Fruit fly (Drosophila melanogaster): ENCODE data around the gene slow.
A peak's percentile ranks its signal among the peaks of the same experiment; 100 is the strongest.

slow gene

DNA sequence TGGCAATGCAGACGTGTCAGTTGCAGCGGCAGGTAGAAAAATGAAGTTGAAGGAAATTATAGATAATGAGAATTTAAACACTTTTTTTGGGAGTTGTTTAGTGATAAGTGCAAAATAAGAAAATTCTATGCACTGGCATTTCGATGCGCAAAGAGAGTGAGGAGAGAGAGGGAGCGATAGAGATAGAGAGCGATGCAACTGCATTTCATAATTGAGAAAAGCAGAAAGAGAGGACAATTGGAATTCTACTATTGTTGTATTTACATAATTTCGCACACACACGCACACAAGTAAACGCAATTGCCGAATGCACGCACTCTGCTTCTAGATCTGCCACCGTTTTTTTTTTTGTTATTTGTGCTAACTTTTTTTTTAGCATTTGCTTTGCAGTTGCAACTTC is 20.8 kb upstream of the slow start:
- TF ChIP-seq CG14655 (GFP tag; optimal IDR thresholded peaks at IDR 0.05), result no peak
- TF ChIP-seq CG17806 (tag; optimal IDR thresholded peaks at IDR 0.05), result no peak
- no peak for TF ChIP-seq CG13204 (GFP tag; optimal IDR thresholded peaks at IDR 0.05)
- no peak for TF ChIP-seq CG9948 (tag; optimal IDR thresholded peaks at IDR 0.05)
- TF ChIP-seq fd96Ca (GFP tag; IDR thresholded peaks at IDR 0.05), result no peak
- TF ChIP-seq Snoo (tag; optimal IDR thresholded peaks at IDR 0.05), result no peak
- no peak for TF ChIP-seq CG15710 (tag; optimal IDR thresholded peaks at IDR 0.05)
- TF ChIP-seq Pif1B (GFP tag; optimal IDR thresholded peaks at IDR 0.05), result no peak
- TF ChIP-seq rn (GFP tag; IDR thresholded peaks at IDR 0.05), result no peak

- TF ChIP-seq CG8301 (tag; optimal IDR thresholded peaks at IDR 0.05) (no peak), Pif1A (GFP tag; optimal IDR thresholded peaks at IDR 0.05) (no peak), CG4496 (GFP tag; IDR thresholded peaks at IDR 0.05) (peak; percentile 63), rn (GFP tag; IDR thresholded peaks at IDR 0.05) (no peak), Pif1B (GFP tag; optimal IDR thresholded peaks at IDR 0.05) (no peak), CG12605 (GFP tag; IDR thresholded peaks at IDR 0.05) (peak; percentile 54), D1 (tag; optimal IDR thresholded peaks at IDR 0.05) (no peak), CG17806 (tag; optimal IDR thresholded peaks at IDR 0.05) (peak; percentile 65), CG13204 (GFP tag; optimal IDR thresholded peaks at IDR 0.05) (no peak), CG8159 (tag; optimal IDR thresholded peaks at IDR 0.05) (no peak), Ets98B (GFP tag; IDR thresholded peaks at IDR 0.05) (peak; percentile 55), CG14655 (GFP tag; optimal IDR thresholded peaks at IDR 0.05) (no peak), CG10348 (GFP tag; IDR thresholded peaks at IDR 0.05) (no peak), EcR (GFP tag; optimal IDR thresholded peaks at IDR 0.05) (peak; percentile 13), gl (tag; optimal IDR thresholded peaks at IDR 0.05) (peak; percentile 41), Snoo (tag; optimal IDR thresholded peaks at IDR 0.05) (peak; percentile 62), CG15710 (tag; optimal IDR thresholded peaks at IDR 0.05) (peak; percentile 81), fd96Ca (GFP tag; IDR thresholded peaks at IDR 0.05) (peak; percentile 26; the same call in 1 of the 3 replicates), CG34367 (tag; optimal IDR thresholded peaks at IDR 0.05) (peak; percentile 63), CG32121 (GFP tag; IDR thresholded peaks at IDR 0.05) (peak; percentile 45; the same call in 1 of the 2 replicates), CG9948 (tag; optimal IDR thresholded peaks at IDR 0.05) (peak; percentile 74)
Measured at dm6 chr3L:4363887-4364794, 20.1 kb upstream of the slow start, which contains the start of the genes Cip4 and mRpS6. Gene Cip4 (minus strand): TSS chr3L:4364102. Gene mRpS6 (plus strand): TSS chr3L:4364550.

DNA sequence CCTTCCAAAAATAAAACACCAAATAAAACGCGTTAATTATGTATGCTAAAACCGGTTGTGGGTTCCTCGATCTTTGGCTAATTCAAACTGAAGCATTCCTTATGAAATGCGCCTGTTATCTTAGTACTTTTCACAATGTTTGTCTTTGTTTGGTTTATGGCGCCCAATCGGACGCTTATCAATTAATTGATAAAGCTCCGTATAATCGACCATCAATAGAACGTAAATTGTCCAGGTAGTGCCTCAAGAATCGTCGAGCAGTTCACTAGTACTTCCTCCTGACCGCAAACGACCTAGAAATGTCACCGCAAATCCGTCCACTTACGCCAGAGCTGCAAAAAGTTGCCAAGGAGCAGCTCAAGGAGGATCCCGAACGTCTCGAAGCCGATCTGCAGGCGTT is 19.0 kb upstream of the slow start, which contains the start of gene CG33514:
Gene CG33514, plus strand, starts transcription at position 238 of the 400 bp plus-strand sequence.
- TF ChIP-seq CG14655 (GFP tag; optimal IDR thresholded peaks at IDR 0.05), result no peak
- no peak for TF ChIP-seq CG10348 (GFP tag; IDR thresholded peaks at IDR 0.05)
- no peak for TF ChIP-seq fd96Ca (GFP tag; IDR thresholded peaks at IDR 0.05)

- no peak for TF ChIP-seq CG14655 (GFP tag; optimal IDR thresholded peaks at IDR 0.05)
- TF ChIP-seq Ets98B (GFP tag; IDR thresholded peaks at IDR 0.05), result 0 out of 2 replicates have a peak, but pooled peaks have one; percentile 18
Measured at dm6 chr3L:4367339-4367738, 16.9 kb upstream of the slow start, which contains the start of gene CG11342. Gene CG11342 (minus strand): TSS chr3L:4367458.

- TF ChIP-seq Pif1B (GFP tag; optimal IDR thresholded peaks at IDR 0.05) (no peak), CG9948 (tag; optimal IDR thresholded peaks at IDR 0.05) (no peak), EcR (GFP tag; optimal IDR thresholded peaks at IDR 0.05) (no peak), CG8159 (tag; optimal IDR thresholded peaks at IDR 0.05) (no peak), CG12605 (GFP tag; IDR thresholded peaks at IDR 0.05) (no peak), CG15710 (tag; optimal IDR thresholded peaks at IDR 0.05) (no peak), CG14655 (GFP tag; optimal IDR thresholded peaks at IDR 0.05) (no peak)
Measured at dm6 chr3L:4371978-4372377, 12.3 kb upstream of the slow start.

dm6 chr3L:4375675-4376366 is 8.4 kb upstream of the slow start:
- TF ChIP-seq CG10348 (GFP tag; IDR thresholded peaks at IDR 0.05) (no peak), D1 (tag; optimal IDR thresholded peaks at IDR 0.05) (no peak), CG8159 (tag; optimal IDR thresholded peaks at IDR 0.05) (peak; percentile 12), CG8301 (tag; optimal IDR thresholded peaks at IDR 0.05) (no peak)

DNA sequence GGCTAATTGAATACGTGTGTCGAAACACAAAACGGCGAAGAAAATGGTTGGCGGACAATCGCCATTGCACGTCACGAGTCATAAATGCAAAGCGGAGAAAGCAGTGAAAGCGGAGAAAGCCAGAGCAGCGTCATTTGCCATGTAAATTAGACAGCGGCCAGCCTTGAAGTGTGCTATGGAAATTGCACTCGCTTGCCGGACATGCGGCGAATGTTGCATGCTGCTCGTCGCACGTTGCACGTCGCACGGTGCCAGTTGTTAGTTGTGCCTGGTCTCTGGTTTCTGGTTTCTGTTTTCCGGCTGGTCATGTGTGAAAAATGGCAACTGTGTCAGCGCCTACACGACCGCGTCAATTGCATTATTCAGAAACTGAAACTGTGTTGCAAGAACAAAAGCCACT is 6.7 kb upstream of the slow start:
- TF ChIP-seq CG4496 (GFP tag; IDR thresholded peaks at IDR 0.05), result peak; percentile 60; the same call in 2 of the 3 replicates
- TF ChIP-seq CG34367 (tag; optimal IDR thresholded peaks at IDR 0.05), result no peak
- no peak for TF ChIP-seq rn (GFP tag; IDR thresholded peaks at IDR 0.05)

Data from whole organism, pupa.